Worm (Caenorhabditis elegans): ENCODE measurements around the gene ZC262.2.
A peak's percentile ranks its signal among the peaks of the same experiment; 100 is the strongest.

Gene ZC262.2

ce11 chrIII:8331779-8332178, at the start of gene ZC262.2, which contains the start of gene mrps-18A:
ZC262.2 (plus strand) TSS chrIII:8332062.
mrps-18A (minus strand) TSS chrIII:8331919.
- TF ChIP-seq nfya-1 (tag; optimal IDR thresholded peaks at IDR 0.05) (peak; percentile 9), ceh-18 (tag; optimal IDR thresholded peaks at IDR 0.05) (no peak), hlh-30 (tag; optimal IDR thresholded peaks at IDR 0.05; ENCODE audit: insufficient read depth) (peak; percentile 62)

- no peak for TF ChIP-seq fax-1 (tag; optimal IDR thresholded peaks at IDR 0.05)
- no peak for TF ChIP-seq ceh-34 (tag; optimal IDR thresholded peaks at IDR 0.05)
- no peak for TF ChIP-seq pros-1 (tag; optimal IDR thresholded peaks at IDR 0.05)
- TF ChIP-seq ttx-3 (tag; optimal IDR thresholded peaks at IDR 0.05) = no peak
- TF ChIP-seq ceh-48 (tag; optimal IDR thresholded peaks at IDR 0.05) = no peak
- TF ChIP-seq ceh-14 (tag; optimal IDR thresholded peaks at IDR 0.05) = no peak
- no peak for TF ChIP-seq unc-86 (tag; optimal IDR thresholded peaks at IDR 0.05)
- TF ChIP-seq ceh-19 (GFP tag; optimal IDR thresholded peaks at IDR 0.05) = no peak
- TF ChIP-seq pha-4 (tag; optimal IDR thresholded peaks at IDR 0.05) = no peak
- TF ChIP-seq lin-11 (tag; optimal IDR thresholded peaks at IDR 0.05) = no peak
- no peak for TF ChIP-seq ceh-22 (tag; optimal IDR thresholded peaks at IDR 0.05)
- TF ChIP-seq hlh-30 (tag; optimal IDR thresholded peaks at IDR 0.05; ENCODE audit: insufficient read depth) = no peak
- TF ChIP-seq mec-3 (tag; optimal IDR thresholded peaks at IDR 0.05; ENCODE audit: borderline replicate concordance) = no peak
- TF ChIP-seq ama-1 (optimal IDR thresholded peaks at IDR 0.05) = no peak
- TF ChIP-seq nhr-232 (tag; optimal IDR thresholded peaks at IDR 0.05) = no peak
- TF ChIP-seq che-1 (tag; optimal IDR thresholded peaks at IDR 0.05) = no peak
- no peak for TF ChIP-seq elt-4 (tag; optimal IDR thresholded peaks at IDR 0.05)
- no peak for TF ChIP-seq hlh-6 (tag; optimal IDR thresholded peaks at IDR 0.05)
- TF ChIP-seq pha-2 (tag; optimal IDR thresholded peaks at IDR 0.05) = no peak
- TF ChIP-seq ets-4 (tag; optimal IDR thresholded peaks at IDR 0.05) = no peak
Measured at ce11 chrIII:8283525-8283924, 48.3 kb upstream of the ZC262.2 start.

ce11 chrIII:8286003-8286402, 45.9 kb upstream of the ZC262.2 start:
- no peak for TF ChIP-seq C08G9.2 (tag; optimal IDR thresholded peaks at IDR 0.05)
- peak; percentile 61 for TF ChIP-seq unc-42 (tag; optimal IDR thresholded peaks at IDR 0.05)

ce11 chrIII:8286824-8287223, 45.0 kb upstream of the ZC262.2 start:
- no peak for TF ChIP-seq lim-6 (tag; optimal IDR thresholded peaks at IDR 0.05)
- TF ChIP-seq ceh-9 (tag; optimal IDR thresholded peaks at IDR 0.05) = no peak
- TF ChIP-seq ahr-1 (tag; optimal IDR thresholded peaks at IDR 0.05) = no peak
- no peak for TF ChIP-seq fkh-10 (GFP tag; optimal IDR thresholded peaks at IDR 0.05)

ce11 chrIII:8287519-8287918, 44.3 kb upstream of the ZC262.2 start:
- TF ChIP-seq tbx-7 (tag; optimal IDR thresholded peaks at IDR 0.05) (no peak), npax-4 (tag; optimal IDR thresholded peaks at IDR 0.05) (no peak), ceh-48 (tag; optimal IDR thresholded peaks at IDR 0.05) (no peak), ceh-18 (tag; optimal IDR thresholded peaks at IDR 0.05) (peak; percentile 62), odd-2 (tag; optimal IDR thresholded peaks at IDR 0.05) (no peak), ttx-3 (tag; optimal IDR thresholded peaks at IDR 0.05) (no peak), hlh-8 (tag; optimal IDR thresholded peaks at IDR 0.05) (no peak), K09A11.1 (tag; optimal IDR thresholded peaks at IDR 0.05; ENCODE audit: insufficient read depth) (no peak), rnt-1 (tag; optimal IDR thresholded peaks at IDR 0.05) (peak; percentile 34), ceh-2 (tag; optimal IDR thresholded peaks at IDR 0.05) (no peak), hlh-13 (GFP tag; optimal IDR thresholded peaks at IDR 0.05) (no peak), hlh-30 (tag; optimal IDR thresholded peaks at IDR 0.05; ENCODE audit: insufficient read depth) (no peak), gmeb-2 (tag; optimal IDR thresholded peaks at IDR 0.05) (no peak), ceh-19 (GFP tag; optimal IDR thresholded peaks at IDR 0.05) (peak; percentile 45), unc-42 (tag; optimal IDR thresholded peaks at IDR 0.05) (peak; percentile 44), unc-55 (GFP tag; optimal IDR thresholded peaks at IDR 0.05) (peak; percentile 46), nhr-232 (tag; optimal IDR thresholded peaks at IDR 0.05) (no peak), dmd-4 (tag; optimal IDR thresholded peaks at IDR 0.05; ENCODE audit: borderline replicate concordance) (no peak), ceh-30 (tag; optimal IDR thresholded peaks at IDR 0.05) (no peak), madf-2 (tag; optimal IDR thresholded peaks at IDR 0.05) (no peak), pat-9 (tag; optimal IDR thresholded peaks at IDR 0.05) (no peak), ets-4 (tag; optimal IDR thresholded peaks at IDR 0.05) (no peak), fkh-6 (tag; optimal IDR thresholded peaks at IDR 0.05) (no peak), ahr-1 (tag; optimal IDR thresholded peaks at IDR 0.05) (no peak), sox-4 (tag; optimal IDR thresholded peaks at IDR 0.05) (no peak), nfya-1 (tag; optimal IDR thresholded peaks at IDR 0.05) (peak; percentile 44), ama-1 (optimal IDR thresholded peaks at IDR 0.05) (no peak), ceh-9 (tag; optimal IDR thresholded peaks at IDR 0.05) (no peak), mec-3 (tag; optimal IDR thresholded peaks at IDR 0.05; ENCODE audit: borderline replicate concordance) (no peak), K02D7.2 (tag; optimal IDR thresholded peaks at IDR 0.05) (no peak)

All from whole organism, late embryonic.